Worm (Caenorhabditis elegans) whole organism, L3 larva: ENCODE measurements around the gene Y110A2AL.4.

Experiments used
- R02D3.7 ChIP-seq: fragments of 150-350 bp; optimal IDR thresholded peaks from 2 replicates; lab custom pipeline; 2014; ENCODE audit warnings: missing biosample characterization, missing genetic modification characterization
- aly-2 ChIP-seq: fragments of 150-350 bp; optimal IDR thresholded peaks from 2 replicates; lab custom pipeline; 2014; ENCODE audit warnings: missing biosample characterization, missing genetic modification characterization
- ceh-16 ChIP-seq: sonication (generic microtip); optimal IDR thresholded peaks from 2 replicates; lab custom pipeline; 2017; ENCODE audit warnings: missing biosample characterization, missing genetic modification characterization
- ceh-28 ChIP-seq: fragments of 150-350 bp; optimal IDR thresholded peaks from 2 replicates; lab custom pipeline; 2014; ENCODE audit warnings: missing biosample characterization, missing genetic modification reagents, missing genetic modification characterization
- ceh-82 ChIP-seq: fragments of 150-350 bp; optimal IDR thresholded peaks from 2 replicates; lab custom pipeline; 2014; ENCODE audit warnings: missing biosample characterization, missing genetic modification characterization
- ceh-9 ChIP-seq: sonication (generic microtip); optimal IDR thresholded peaks from 2 replicates; lab custom pipeline; 2018; ENCODE audit warnings: missing biosample characterization, missing genetic modification characterization
- daf-12 ChIP-seq: fragments of 150-350 bp; optimal IDR thresholded peaks from 2 replicates; lab custom pipeline; 2014; ENCODE audit warnings: missing biosample characterization, missing genetic modification reagents, missing genetic modification characterization
- egl-27 ChIP-seq: sonication (generic microtip); optimal IDR thresholded peaks from 4 replicates; lab custom pipeline; 2017; ENCODE audit warnings: missing biosample characterization, missing genetic modification reagents, missing genetic modification characterization
- egl-5 ChIP-seq: fragments of 150-350 bp; optimal IDR thresholded peaks from 2 replicates; lab custom pipeline; 2017; ENCODE audit warnings: missing biosample characterization, missing genetic modification reagents, missing genetic modification characterization, inconsistent platforms
- elt-2 ChIP-seq: sonication (generic microtip); optimal IDR thresholded peaks from 2 replicates; lab custom pipeline; 2016; ENCODE audit warnings: missing genetic modification reagents, mild to moderate bottlenecking, missing genetic modification characterization, missing compliant biosample characterization
- elt-3 ChIP-seq, 3 experiments: fragments of 150-350 bp in 1 of 3; sonication (generic microtip) in 2 of 3; optimal IDR thresholded peaks; 2 replicates in 2 of 3; 4 replicates in 1 of 3; lab custom pipeline; 2014 to 2017; ENCODE audit warnings: missing biosample characterization in 3 of 3, missing genetic modification characterization in 3 of 3
- fos-1 ChIP-seq: fragments of 150-350 bp; optimal IDR thresholded peaks from 2 replicates; lab custom pipeline; 2014; ENCODE audit warnings: missing biosample characterization, missing genetic modification characterization
- jun-1 ChIP-seq: fragments of 150-350 bp; optimal IDR thresholded peaks from 2 replicates; lab custom pipeline; 2014; ENCODE audit warnings: missing biosample characterization, missing genetic modification reagents, missing genetic modification characterization
- lin-15B ChIP-seq: fragments of 150-350 bp; optimal IDR thresholded peaks from 2 replicates; lab custom pipeline; 2014; ENCODE audit warnings: missing biosample characterization, missing genetic modification characterization
- lin-39 ChIP-seq: fragments of 150-350 bp; optimal IDR thresholded peaks from 2 replicates; lab custom pipeline; 2018; ENCODE audit warnings: missing biosample characterization, missing genetic modification reagents, missing genetic modification characterization
- lsy-12 ChIP-seq: sonication (generic microtip); optimal IDR thresholded peaks from 2 replicates; lab custom pipeline; 2016; ENCODE audit warnings: mild to moderate bottlenecking, missing genetic modification characterization, missing compliant biosample characterization
- mml-1 ChIP-seq: fragments of 150-350 bp; sonication (generic microtip); optimal IDR thresholded peaks from 3 replicates; lab custom pipeline; 2014; ENCODE audit warnings: missing biosample characterization, missing genetic modification characterization
- nhr-12 ChIP-seq: fragments of 150-350 bp; optimal IDR thresholded peaks from 2 replicates; lab custom pipeline; 2014; ENCODE audit warnings: missing biosample characterization, missing genetic modification characterization
- nhr-23 ChIP-seq: fragments of 150-350 bp; optimal IDR thresholded peaks from 2 replicates; lab custom pipeline; 2014; ENCODE audit warnings: missing biosample characterization, missing genetic modification reagents, missing genetic modification characterization
- nhr-237 ChIP-seq: fragments of 150-350 bp; optimal IDR thresholded peaks from 2 replicates; lab custom pipeline; 2014; ENCODE audit warnings: missing biosample characterization, missing genetic modification characterization
- nhr-25 ChIP-seq: sonication (generic microtip); optimal IDR thresholded peaks from 2 replicates; lab custom pipeline; 2017; ENCODE audit warnings: missing biosample characterization, missing genetic modification characterization
- nhr-28 ChIP-seq: fragments of 150-350 bp; optimal IDR thresholded peaks from 2 replicates; lab custom pipeline; 2014; ENCODE audit warnings: missing biosample characterization, missing genetic modification characterization
- nhr-43 ChIP-seq: sonication (generic microtip); optimal IDR thresholded peaks from 2 replicates; lab custom pipeline; 2016; ENCODE audit warnings: mild to moderate bottlenecking, missing genetic modification characterization, missing compliant biosample characterization; ENCODE audit not compliant: poor library complexity, severe bottlenecking
- nhr-67 ChIP-seq: fragments of 150-350 bp; optimal IDR thresholded peaks from 2 replicates; lab custom pipeline; 2014; ENCODE audit warnings: missing biosample characterization, missing genetic modification characterization
- nhr-76 ChIP-seq: fragments of 150-350 bp; sonication (generic microtip); optimal IDR thresholded peaks from 5 replicates; lab custom pipeline; 2014; ENCODE audit warnings: missing biosample characterization, missing genetic modification characterization
- nhr-77 ChIP-seq: fragments of 150-350 bp; optimal IDR thresholded peaks from 2 replicates; lab custom pipeline; 2014; ENCODE audit warnings: missing biosample characterization, missing genetic modification characterization
- pha-4 ChIP-seq: fragments of 150-350 bp; optimal IDR thresholded peaks from 2 replicates; lab custom pipeline; 2014; ENCODE audit warnings: missing biosample characterization, missing genetic modification reagents, missing genetic modification characterization
- pqm-1 ChIP-seq: fragments of 150-350 bp; optimal IDR thresholded peaks from 2 replicates; lab custom pipeline; 2017; ENCODE audit warnings: missing biosample characterization, missing genetic modification characterization, inconsistent platforms
- unc-39 ChIP-seq: sonication (generic microtip); optimal IDR thresholded peaks from 4 replicates; lab custom pipeline; 2017; ENCODE audit warnings: missing biosample characterization, missing genetic modification characterization
- unc-62 ChIP-seq: fragments of 150-350 bp; sonication (generic microtip); optimal IDR thresholded peaks from 4 replicates; lab custom pipeline; 2014; ENCODE audit warnings: missing biosample characterization, missing genetic modification reagents, missing genetic modification characterization
- zag-1 ChIP-seq: fragments of 150-350 bp; optimal IDR thresholded peaks from 2 replicates; lab custom pipeline; 2014; ENCODE audit warnings: missing biosample characterization, missing genetic modification characterization
- ztf-11 ChIP-seq: fragments of 150-350 bp; optimal IDR thresholded peaks from 2 replicates; lab custom pipeline; 2014; ENCODE audit warnings: missing biosample characterization, missing genetic modification characterization
- ztf-4 ChIP-seq: fragments of 150-350 bp; optimal IDR thresholded peaks from 2 replicates; lab custom pipeline; 2014; ENCODE audit warnings: missing biosample characterization, missing genetic modification characterization

The Y110A2AL.4 gene

DNA sequence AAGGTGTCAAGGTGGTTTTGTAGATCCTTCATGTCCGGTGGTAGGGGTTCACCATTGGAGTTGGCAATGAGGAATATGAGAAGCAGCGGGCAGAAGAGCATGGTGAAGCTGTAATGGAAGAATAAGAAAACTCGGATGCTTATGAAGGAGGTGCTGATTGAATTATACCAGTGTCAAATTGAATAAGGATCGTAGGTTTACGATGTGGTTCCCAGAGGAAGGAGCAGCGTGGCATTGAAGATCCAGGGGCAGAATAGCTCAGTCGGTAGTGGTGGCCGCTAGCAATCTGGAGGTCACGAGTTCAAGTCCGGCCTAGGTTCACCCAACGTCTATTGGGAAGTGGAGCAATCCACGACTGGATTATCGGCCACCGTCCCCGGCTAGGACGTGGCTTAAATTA, 2.4 kb downstream of the Y110A2AL.4 start, which contains the start of gene Y110A2AL.6:
TSS of gene Y110A2AL.6 (minus strand) at position 101 of the 400 bp plus-strand sequence.
- TF ChIP-seq aly-2 (tag; lab: Kevin White, UChicago) (no peak), lin-39 (tag; lab: Kevin White, UChicago) (no peak), nhr-25 (tag; lab: Kevin White, UChicago) (no peak), nhr-67 (no peak), ceh-9 (tag; lab: Kevin White, UChicago) (no peak), fos-1 (tag; lab: Kevin White, UChicago) (no peak), lsy-12 (no peak), ceh-28 (tag; lab: Kevin White, UChicago) (no peak), pha-4 (tag; lab: Kevin White, UChicago) (no peak), elt-3 (tag; optimal IDR thresholded peaks at IDR 0.05; lab: Kevin White, UChicago) (no peak), pqm-1 (tag; lab: Kevin White, UChicago) (no peak), jun-1 (tag; lab: Kevin White, UChicago) (no peak), ceh-82 (tag; lab: Kevin White, UChicago) (no peak), daf-12 (tag; lab: Kevin White, UChicago) (no peak), nhr-28 (tag; lab: Kevin White, UChicago) (no peak), egl-5 (tag; lab: Kevin White, UChicago) (no peak), unc-62 (GFP tag; lab: Kevin White, UChicago) (no peak), ztf-11 (no peak)

- TF ChIP-seq ceh-82 (tag; lab: Kevin White, UChicago) (no peak), zag-1 (tag; lab: Kevin White, UChicago) (no peak), nhr-77 (tag; lab: Kevin White, UChicago) (no peak), lin-39 (tag; lab: Kevin White, UChicago) (no peak), egl-27 (tag; lab: Kevin White, UChicago) (no peak), mml-1 (no peak), daf-12 (tag; lab: Kevin White, UChicago) (no peak), elt-2 (tag; lab: Kevin White, UChicago) (no peak), ztf-11 (no peak), aly-2 (tag; lab: Kevin White, UChicago) (no peak)
- TF ChIP-seq, all 47 proteins: peak for 0
Observed at ce11 chrII:2843088-2843487, 4.0 kb downstream of the Y110A2AL.4 start, which contains the start of gene Y110A2AL.7. TSS of gene Y110A2AL.7 (minus strand) at chrII:2843188.

DNA sequence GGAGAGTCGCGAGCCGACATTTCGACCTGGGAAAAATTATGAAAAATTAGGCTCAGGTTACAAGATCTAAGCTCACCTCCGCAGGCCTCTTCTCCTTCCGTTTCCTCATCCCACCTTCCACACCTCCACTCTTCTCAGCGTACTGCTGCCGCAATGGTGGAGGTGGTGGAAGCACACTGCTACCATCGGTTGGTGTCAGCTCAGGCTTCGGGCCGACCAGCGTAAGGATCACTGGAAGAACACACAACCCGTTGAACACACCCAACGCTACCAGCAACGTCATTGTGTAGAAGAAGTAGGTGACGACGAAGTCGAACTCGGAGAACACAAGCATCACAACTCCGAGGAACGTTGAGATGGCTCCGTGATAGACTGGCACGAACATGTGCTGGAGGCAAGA, 6.6 kb downstream of the Y110A2AL.4 start:
- no peak for TF ChIP-seq nhr-12 (tag; lab: Kevin White, UChicago)
- no peak for TF ChIP-seq R02D3.7 (tag; lab: Kevin White, UChicago)

DNA sequence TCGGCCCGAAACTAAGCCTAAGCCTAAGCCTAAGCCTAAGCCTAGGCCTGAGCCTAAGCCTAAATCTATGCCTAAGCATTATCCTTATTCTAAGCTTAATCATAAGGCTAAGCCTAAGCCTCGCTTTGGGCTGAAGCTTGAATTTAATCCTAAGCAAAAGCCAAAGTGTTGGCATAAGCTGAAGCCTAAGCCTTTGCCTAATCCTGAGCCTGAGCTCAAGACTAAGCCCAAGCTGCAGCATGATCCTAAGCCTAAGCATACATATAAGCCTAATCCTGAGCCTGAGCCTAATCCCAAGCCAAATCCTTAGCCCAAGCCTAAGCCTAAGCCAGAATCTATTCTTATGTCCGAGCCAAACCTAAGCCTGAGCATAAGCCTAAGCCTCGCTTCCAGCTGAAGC, 7.4 kb downstream of the Y110A2AL.4 start:
- TF ChIP-seq mml-1: no peak
- TF ChIP-seq R02D3.7 (tag; lab: Kevin White, UChicago): no peak
- no peak for TF ChIP-seq ztf-4 (tag; lab: Kevin White, UChicago)
- TF ChIP-seq ceh-16 (tag; lab: Kevin White, UChicago): no peak
- TF ChIP-seq unc-39 (tag; lab: Kevin White, UChicago): no peak
- TF ChIP-seq egl-27 (tag; lab: Kevin White, UChicago): no peak
- no peak for TF ChIP-seq ztf-11
- TF ChIP-seq aly-2 (tag; lab: Kevin White, UChicago): no peak
- TF ChIP-seq nhr-43 (tag; lab: Kevin White, UChicago): no peak
- TF ChIP-seq ceh-28 (tag; lab: Kevin White, UChicago): no peak
- TF ChIP-seq nhr-23 (tag; lab: Kevin White, UChicago): no peak
- no peak for TF ChIP-seq nhr-25 (tag; lab: Kevin White, UChicago)

DNA sequence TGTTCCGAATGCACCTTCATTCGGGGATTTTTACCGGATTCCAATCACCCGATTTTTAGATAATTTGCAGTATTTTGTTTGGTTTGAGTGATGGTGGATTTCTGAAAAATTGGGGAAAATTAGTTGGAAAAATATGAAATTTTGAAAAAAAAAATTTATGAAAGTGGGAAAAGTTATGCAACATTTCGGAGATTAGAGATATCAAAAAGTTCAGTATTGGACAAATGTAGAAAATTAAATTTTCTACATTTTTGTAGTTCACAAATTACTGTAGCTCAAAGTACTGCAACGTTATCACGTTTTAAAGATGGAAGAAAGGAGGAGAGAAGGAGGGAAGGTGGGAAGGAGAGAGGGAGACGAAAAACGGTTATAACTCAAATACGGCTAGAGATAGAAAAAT, 13.4 kb downstream of the Y110A2AL.4 start, which contains the start of gene ptc-3:
TSS of gene ptc-3 (minus strand) at position 101 of the 400 bp plus-strand sequence.
- TF ChIP-seq ceh-28 (tag; lab: Kevin White, UChicago) (no peak), nhr-237 (tag; lab: Kevin White, UChicago) (no peak), lin-15B (tag; lab: Kevin White, UChicago) (no peak), ztf-4 (tag; lab: Kevin White, UChicago) (no peak), egl-27 (tag; lab: Kevin White, UChicago) (no peak), ceh-16 (tag; lab: Kevin White, UChicago) (no peak), R02D3.7 (tag; lab: Kevin White, UChicago) (no peak), egl-5 (tag; lab: Kevin White, UChicago) (no peak), nhr-67 (no peak), fos-1 (tag; lab: Kevin White, UChicago) (no peak), nhr-76 (tag; lab: Kevin White, UChicago) (no peak), pha-4 (tag; lab: Kevin White, UChicago) (no peak), ztf-11 (no peak)
